Worm (Caenorhabditis elegans) whole organism, L4 larva: Measurements from ENCODE around the gene clec-172.

Experiments
- D1046.2 ChIP-seq: fragments of 200-800 bp; sonication (Bioruptor generic); IDR thresholded peaks from 2 replicates; pipeline ENCODE4 v1.3.6; 2022; ENCODE audit warnings: missing genetic modification characterization, missing compliant biosample characterization
- F49E8.2 ChIP-seq: sonication (generic microtip); optimal IDR thresholded peaks from 2 replicates; lab custom pipeline; 2016; ENCODE audit warnings: missing compliant biosample characterization, mild to moderate bottlenecking, missing genetic modification characterization, borderline replicate concordance
- Y48G9A.11 ChIP-seq: fragments of 200-800 bp; sonication (Bioruptor generic); IDR thresholded peaks from 2 replicates; pipeline ENCODE4 v1.3.6; 2022; ENCODE audit warnings: missing genetic modification reagents, missing genetic modification characterization, missing compliant biosample characterization
- Y75B8A.6 ChIP-seq: fragments of 200-800 bp; sonication (Bioruptor generic); IDR thresholded peaks from 2 replicates; pipeline ENCODE4 v1.3.6; 2022; ENCODE audit warnings: missing genetic modification reagents, missing genetic modification characterization, missing compliant biosample characterization
- ZK546.5 ChIP-seq, 2 experiments: sonication (generic microtip); optimal IDR thresholded peaks; 2 replicates each; lab custom pipeline; 2017; ENCODE audit warnings: missing biosample characterization in 2 of 2, missing genetic modification characterization in 2 of 2
- aha-1 ChIP-seq: fragments of 150-350 bp; peaks from one replicate; lab custom pipeline; 2014; ENCODE audit warnings: missing biosample characterization, missing genetic modification characterization
- arid-1 ChIP-seq: fragments of 200-800 bp; sonication (Bioruptor generic); conservative IDR thresholded peaks from 2 replicates; pipeline ENCODE4 v1.3.6; 2022; ENCODE audit warnings: missing genetic modification reagents, missing genetic modification characterization, missing compliant biosample characterization
- attf-4 ChIP-seq: sonication (generic microtip); optimal IDR thresholded peaks from 3 replicates; lab custom pipeline; 2017; ENCODE audit warnings: missing biosample characterization, missing genetic modification characterization
- ceh-20 ChIP-seq: fragments of 200-800 bp; sonication (Bioruptor generic); IDR thresholded peaks from 2 replicates; pipeline ENCODE4 v1.3.6; 2022; ENCODE audit warnings: missing genetic modification reagents, missing genetic modification characterization, missing compliant biosample characterization
- ces-1 ChIP-seq: fragments of 150-350 bp; sonication (generic microtip); optimal IDR thresholded peaks from 4 replicates; lab custom pipeline; 2014; ENCODE audit warnings: missing biosample characterization, missing genetic modification reagents, missing genetic modification characterization
- ctbp-1 ChIP-seq: fragments of 200-800 bp; sonication (Bioruptor generic); IDR thresholded peaks from 2 replicates; pipeline ENCODE4 v1.3.6; 2022; ENCODE audit warnings: missing genetic modification reagents, missing genetic modification characterization, missing compliant biosample characterization
- dmd-6 ChIP-seq: fragments of 200-800 bp; sonication (Bioruptor generic); IDR thresholded peaks from 2 replicates; pipeline ENCODE4 v1.3.6; 2022; ENCODE audit warnings: missing genetic modification reagents, missing genetic modification characterization, missing compliant biosample characterization
- dmd-8 ChIP-seq: fragments of 200-800 bp; sonication (Bioruptor generic); IDR thresholded peaks from 2 replicates; pipeline ENCODE4 v1.3.6; 2022; ENCODE audit warnings: missing genetic modification characterization, missing compliant biosample characterization
- dve-1 ChIP-seq: sonication (generic microtip); optimal IDR thresholded peaks from 2 replicates; lab custom pipeline; 2017; ENCODE audit warnings: antibody characterized with exemption, mild to moderate bottlenecking, missing genetic modification characterization, missing compliant biosample characterization; ENCODE audit not compliant: insufficient read depth
- egl-27 ChIP-seq: sonication (generic microtip); optimal IDR thresholded peaks from 3 replicates; lab custom pipeline; 2017; ENCODE audit warnings: missing biosample characterization, missing genetic modification reagents, missing genetic modification characterization
- hlh-11 ChIP-seq: fragments of 200-800 bp; sonication (Bioruptor generic); optimal IDR thresholded peaks from 2 replicates; lab custom pipeline; 2018; ENCODE audit warnings: mild to moderate bottlenecking, missing genetic modification characterization, missing compliant biosample characterization
- jun-1 ChIP-seq: fragments of 150-350 bp; optimal IDR thresholded peaks from 2 replicates; lab custom pipeline; 2014; ENCODE audit warnings: missing biosample characterization, missing genetic modification reagents, missing genetic modification characterization
- lim-7 ChIP-seq: fragments of 200-800 bp; sonication (Bioruptor generic); IDR thresholded peaks from 2 replicates; pipeline ENCODE4 v1.3.6; 2022; ENCODE audit warnings: missing genetic modification characterization, missing compliant biosample characterization
- lin-1 ChIP-seq: fragments of 200-800 bp; sonication (Bioruptor generic); IDR thresholded peaks from 2 replicates; pipeline ENCODE4 v1.3.6; 2022; ENCODE audit warnings: missing genetic modification reagents, missing genetic modification characterization, missing compliant biosample characterization
- lin-15B ChIP-seq: fragments of 150-350 bp; sonication (generic microtip); optimal IDR thresholded peaks from 3 replicates; lab custom pipeline; 2014; ENCODE audit warnings: missing biosample characterization, missing genetic modification characterization
- lin-29 ChIP-seq: fragments of 200-800 bp; sonication (Bioruptor generic); IDR thresholded peaks from 2 replicates; pipeline ENCODE4 v1.3.6; 2022; ENCODE audit warnings: missing genetic modification reagents, missing genetic modification characterization, missing compliant biosample characterization
- lin-39 ChIP-seq: fragments of 150-350 bp; optimal IDR thresholded peaks from 2 replicates; lab custom pipeline; 2014; ENCODE audit warnings: missing biosample characterization, missing genetic modification reagents, missing genetic modification characterization
- mdl-1 ChIP-seq, 2 experiments: fragments of 150-350 bp in 1 of 2; sonication (generic microtip) in 1 of 2; optimal IDR thresholded peaks; 2 replicates each; lab custom pipeline; 2014 to 2017; ENCODE audit warnings: missing biosample characterization in 2 of 2, missing genetic modification characterization in 2 of 2
- mes-2 ChIP-seq: sonication (generic microtip); optimal IDR thresholded peaks from 2 replicates; lab custom pipeline; 2016; ENCODE audit warnings: missing genotype, mild to moderate bottlenecking, missing genetic modification characterization, missing compliant biosample characterization; ENCODE audit not compliant: poor library complexity, severe bottlenecking
- nhr-102 ChIP-seq: sonication (generic microtip); optimal IDR thresholded peaks from 2 replicates; lab custom pipeline; 2016; ENCODE audit warnings: mild to moderate bottlenecking, missing genetic modification characterization, moderate library complexity, missing compliant biosample characterization
- nhr-237 ChIP-seq: sonication (generic microtip); optimal IDR thresholded peaks from 2 replicates; lab custom pipeline; 2017; ENCODE audit warnings: missing biosample characterization, missing genetic modification characterization
- nhr-28 ChIP-seq: fragments of 150-350 bp; optimal IDR thresholded peaks from 2 replicates; lab custom pipeline; 2014; ENCODE audit warnings: missing biosample characterization, missing genetic modification characterization
- pqm-1 ChIP-seq: sonication (generic microtip); optimal IDR thresholded peaks from 2 replicates; lab custom pipeline; 2017; ENCODE audit warnings: missing biosample characterization, missing genetic modification characterization
- saeg-2 ChIP-seq: fragments of 200-800 bp; sonication (Bioruptor generic); IDR thresholded peaks from 2 replicates; pipeline ENCODE4 v1.3.6; 2022; ENCODE audit warnings: missing genetic modification reagents, missing genetic modification characterization, missing compliant biosample characterization
- set-16 ChIP-seq: fragments of 200-800 bp; sonication (Bioruptor generic); IDR thresholded peaks from 2 replicates; pipeline ENCODE4 v1.3.6; 2022; ENCODE audit warnings: missing genetic modification reagents, missing genetic modification characterization, missing compliant biosample characterization
- spr-3 ChIP-seq: fragments of 200-800 bp; sonication (Bioruptor generic); optimal IDR thresholded peaks from 2 replicates; lab custom pipeline; 2018; ENCODE audit warnings: mild to moderate bottlenecking, missing genetic modification characterization, missing compliant biosample characterization
- unc-62 ChIP-seq, 3 experiments: fragments of 150-350 bp in 1 of 3; sonication (generic microtip); optimal IDR thresholded peaks in 2 of 3; peaks in 1 of 3; 1 replicate in 1 of 3; 2 replicates in 2 of 3; lab custom pipeline; 2014 to 2017; ENCODE audit warnings: missing biosample characterization in 3 of 3, missing genetic modification characterization in 3 of 3, missing genetic modification reagents in 3 of 3, missing genotype in 1 of 3
- vab-7 ChIP-seq: fragments of 200-800 bp; sonication (Bioruptor generic); IDR thresholded peaks from 2 replicates; pipeline ENCODE4 v1.3.6; 2022; ENCODE audit warnings: missing genetic modification reagents, missing genetic modification characterization, missing compliant biosample characterization
- zag-1 ChIP-seq: fragments of 150-350 bp; optimal IDR thresholded peaks from 2 replicates; lab custom pipeline; 2014; ENCODE audit warnings: missing biosample characterization, missing genetic modification characterization
- ztf-11 ChIP-seq: fragments of 150-350 bp; optimal IDR thresholded peaks from 2 replicates; lab custom pipeline; 2014; ENCODE audit warnings: missing biosample characterization, missing genetic modification characterization

clec-172 gene

DNA sequence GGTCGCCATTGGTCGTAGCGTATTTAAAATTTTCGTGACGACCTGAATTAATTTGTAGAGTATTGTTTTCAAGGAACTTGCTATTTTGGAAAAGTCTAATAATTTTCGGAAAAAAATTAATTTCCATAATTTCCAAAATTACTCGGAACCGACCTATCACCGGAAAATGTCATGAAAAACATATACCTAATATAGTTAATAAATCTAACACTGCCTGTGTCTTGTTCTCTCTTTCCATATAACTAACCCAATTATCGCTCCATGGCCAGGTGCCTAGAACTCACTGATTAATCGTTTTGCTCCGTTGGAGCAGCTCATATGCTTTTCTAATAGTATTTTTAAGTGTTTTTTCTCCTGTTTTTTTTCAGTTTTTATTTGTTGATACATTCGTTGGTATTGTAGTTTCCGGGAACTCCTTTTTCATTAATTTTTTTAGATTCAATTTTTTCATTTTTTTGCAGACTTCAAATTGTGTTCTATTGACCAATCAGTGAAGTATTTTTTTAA is 31.4 kb downstream of the clec-172 start, which contains the start of gene Y77E11A.16:
TSS of gene Y77E11A.16 (plus strand) at position 457 of the 507 bp plus-strand sequence.
- TF ChIP-seq nhr-102, result no peak
- no peak for TF ChIP-seq mes-2 (tag; lab: Kevin White, UChicago)
- TF ChIP-seq ztf-11, result no peak
- no peak for TF ChIP-seq ces-1 (GFP tag; lab: Kevin White, UChicago)
- TF ChIP-seq saeg-2, result no peak

DNA sequence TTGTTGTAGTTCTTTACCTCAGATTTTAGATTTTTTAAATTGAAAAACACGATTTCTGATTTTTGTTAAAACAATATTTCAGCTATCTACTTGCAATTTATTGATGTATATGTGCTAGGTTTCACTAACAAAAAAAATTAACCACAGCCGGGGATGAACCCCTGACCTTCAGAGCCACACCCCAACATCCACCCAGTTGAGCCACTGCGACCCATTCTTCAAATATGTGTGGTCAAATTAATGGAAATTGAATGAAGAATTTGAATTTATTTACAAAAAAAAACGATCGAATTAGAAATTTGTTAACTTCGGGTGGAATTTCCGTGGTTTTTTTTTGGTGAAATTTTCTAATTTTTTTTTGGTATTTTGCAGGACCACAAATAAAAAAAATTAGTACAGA is 37.8 kb downstream of the clec-172 start:
- TF ChIP-seq unc-62 (GFP tag; optimal IDR thresholded peaks at IDR 0.05 in 1 of 2; lab: Kevin White, UChicago) (no peak), unc-62 (tag; optimal IDR thresholded peaks at IDR 0.05; lab: Kevin White, UChicago) (no peak), F49E8.2 (tag; lab: Kevin White, UChicago) (no peak), arid-1 (GFP tag; lab: Robert Waterston, UW) (no peak), pqm-1 (no peak), egl-27 (tag; lab: Kevin White, UChicago) (no peak), attf-4 (tag; lab: Kevin White, UChicago) (no peak), D1046.2 (no peak), lin-39 (tag; lab: Kevin White, UChicago) (no peak)

DNA sequence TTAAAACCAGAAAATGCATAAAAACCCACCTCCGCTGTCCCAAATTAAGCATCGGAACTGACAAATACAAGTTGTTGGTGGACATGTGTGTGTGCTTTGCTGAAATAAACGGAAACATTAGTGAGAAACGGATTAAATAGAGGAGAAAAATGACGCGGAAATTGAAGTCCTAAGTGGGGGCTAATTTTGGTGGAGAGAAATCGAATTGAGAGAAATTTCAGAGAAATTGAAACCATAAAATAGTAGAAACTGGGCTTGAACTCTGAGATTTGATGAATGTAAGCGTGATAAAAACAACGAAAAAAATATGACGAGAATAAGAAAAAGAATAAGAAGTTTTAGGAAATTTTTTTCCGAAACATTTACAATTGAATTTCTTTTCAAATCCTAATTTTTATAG is 41.4 kb downstream of the clec-172 start, which contains the start of gene Y77E11A.12:
TSS of gene Y77E11A.12 (minus strand) at position 101 of the 400 bp plus-strand sequence.
- no peak for TF ChIP-seq spr-3 (GFP tag; lab: Kevin White, UChicago)
- TF ChIP-seq nhr-237, result no peak
- TF ChIP-seq ZK546.5 (tag; optimal IDR thresholded peaks at IDR 0.05; lab: Kevin White, UChicago), result no peak
- TF ChIP-seq dmd-6, result no peak
- TF ChIP-seq aha-1 (tag; lab: Kevin White, UChicago), result peak; percentile 9
- TF ChIP-seq ceh-20 (GFP tag; lab: Robert Waterston, UW), result no peak

DNA sequence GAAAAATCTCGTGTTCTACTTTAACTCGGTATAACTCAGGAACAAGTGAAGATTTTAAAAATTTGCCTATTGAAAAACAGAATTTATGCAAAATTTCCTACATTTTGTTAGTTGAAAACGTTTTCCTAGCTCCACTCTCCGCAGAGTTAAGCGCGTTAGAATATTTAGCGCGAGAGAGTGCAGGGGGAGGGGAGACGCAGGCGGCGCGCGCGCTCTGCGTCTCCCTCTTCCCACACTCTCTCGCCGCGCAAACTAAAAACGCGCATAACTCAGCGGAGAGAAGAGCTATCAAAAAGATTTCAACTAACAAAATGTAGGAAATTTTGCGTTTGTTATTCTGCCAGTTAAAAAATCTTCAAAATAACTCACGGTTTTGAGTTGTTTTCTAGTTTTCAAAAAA is 44.3 kb downstream of the clec-172 start:
- TF ChIP-seq lin-15B (tag; lab: Kevin White, UChicago) (no peak), set-16 (peak; percentile 36; the same call in 1 of the 2 replicates)
- TF ChIP-seq, all 104 proteins: peak for 1

DNA sequence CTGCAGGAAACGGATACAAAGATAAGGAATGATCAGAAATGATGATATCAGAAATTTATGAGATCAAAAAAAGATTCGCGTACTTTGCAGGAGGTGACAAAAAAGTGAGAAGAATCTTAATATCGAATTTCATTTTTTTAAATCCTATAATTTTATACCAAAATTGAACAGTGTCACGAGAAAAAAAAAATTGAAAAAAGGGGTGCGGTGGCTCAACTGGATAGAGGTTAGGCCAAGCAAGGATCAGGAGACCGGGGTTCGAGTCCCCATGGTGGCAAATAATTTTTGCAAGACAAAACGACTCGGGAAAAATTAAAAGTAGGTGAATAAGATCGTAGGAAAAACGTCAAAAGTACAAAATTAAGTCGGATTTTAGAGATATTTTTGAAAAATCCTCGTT is 46.1 kb downstream of the clec-172 start:
- no peak for TF ChIP-seq hlh-11 (tag; lab: Kevin White, UChicago)
- TF ChIP-seq lin-1, result no peak
- no peak for TF ChIP-seq D1046.2
- no peak for TF ChIP-seq ctbp-1 (GFP tag; lab: Robert Waterston, UW)
- TF ChIP-seq dve-1 (tag; lab: Kevin White, UChicago), result no peak
- no peak for TF ChIP-seq jun-1
- TF ChIP-seq nhr-28 (tag; lab: Kevin White, UChicago), result peak; percentile 72
- no peak for TF ChIP-seq Y75B8A.6 (GFP tag; lab: Robert Waterston, UW)
- no peak for TF ChIP-seq dmd-8 (GFP tag; lab: Robert Waterston, UW)
- no peak for TF ChIP-seq lin-29
- no peak for TF ChIP-seq lim-7 (GFP tag; lab: Robert Waterston, UW)
- TF ChIP-seq zag-1 (tag; lab: Kevin White, UChicago), result no peak
- TF ChIP-seq vab-7, result no peak
- 0 out of 2 replicates have a peak, but pooled peaks have one; percentile 14 for TF ChIP-seq Y48G9A.11
- no peak for TF ChIP-seq unc-62 (GFP tag; optimal IDR thresholded peaks at IDR 0.05 in 1 of 2; lab: Kevin White, UChicago)
- no peak for TF ChIP-seq unc-62 (tag; optimal IDR thresholded peaks at IDR 0.05; lab: Kevin White, UChicago)
- no peak for TF ChIP-seq mdl-1 (tag; optimal IDR thresholded peaks at IDR 0.05; lab: Kevin White, UChicago)
